Fruit fly (Drosophila melanogaster) Kc167 (cell line): ENCODE data around the gene ppk26.

Experiments used
- Myc ChIP-seq: fragments of >200 bp; optimal IDR thresholded peaks from 2 replicates; lab custom pipeline; 2017; ENCODE audit warnings: missing external identifiers
- Sin3A ChIP-seq: fragments of >200 bp; optimal IDR thresholded peaks from 2 replicates; lab custom pipeline; 2018; ENCODE audit warnings: missing external identifiers
- h ChIP-seq: fragments of >200 bp; optimal IDR thresholded peaks from 3 replicates; lab custom pipeline; 2018; ENCODE audit warnings: missing external identifiers
- insv ChIP-seq: fragments of >200 bp; optimal IDR thresholded peaks from 3 replicates; lab custom pipeline; 2018; ENCODE audit warnings: missing external identifiers
- psq ChIP-seq: fragments of >200 bp; optimal IDR thresholded peaks from 2 replicates; lab custom pipeline; 2017; ENCODE audit warnings: missing external identifiers
- ttk ChIP-seq: sonication (Bioruptor generic); optimal IDR thresholded peaks from 2 replicates; lab custom pipeline; 2017; ENCODE audit warnings: missing external identifiers

dm6 chr3L:7433325-7433827 is 22.6 kb upstream of the ppk26 start:
- TF ChIP-seq insv (lab: Kevin White, UChicago) (no peak), ttk (lab: Kevin White, UChicago) (no peak), h (no peak), Sin3A (lab: Kevin White, UChicago) (no peak), psq (lab: Kevin White, UChicago) (no peak), Myc (no peak)
